Fruit fly (Drosophila melanogaster) whole organism, embryonic: ENCODE results near the gene CG5541.
A peak's percentile ranks its signal among the peaks of the same experiment; 100 is the strongest.

ENCODE experiments used
- Asciz ChIP-seq: fragments of 200-800 bp; sonication (Bioruptor generic); optimal IDR thresholded peaks from 2 replicates; lab custom pipeline; 2017; ENCODE audit warnings: missing biosample characterization, mild to moderate bottlenecking, missing genetic modification characterization, missing genetic modification reagents
- CG10267 ChIP-seq: fragments of 200-800 bp; sonication (Bioruptor generic); optimal IDR thresholded peaks from 2 replicates; lab custom pipeline; 2018; ENCODE audit warnings: missing biosample characterization, mild to moderate bottlenecking, missing genetic modification characterization, moderate library complexity
- CG10543 ChIP-seq: fragments of 200-800 bp; sonication (Bioruptor generic); optimal IDR thresholded peaks from 3 replicates; lab custom pipeline; 2017; ENCODE audit warnings: missing biosample characterization, mild to moderate bottlenecking, missing genetic modification characterization, moderate library complexity
- CG11504 ChIP-seq: fragments of 200-800 bp; sonication (Bioruptor generic); optimal IDR thresholded peaks from 3 replicates; lab custom pipeline; 2019; ENCODE audit warnings: missing biosample characterization, mild to moderate bottlenecking, missing genetic modification characterization, moderate library complexity
- CG12219 ChIP-seq: fragments of 200-800 bp; sonication (Bioruptor generic); optimal IDR thresholded peaks from 3 replicates; lab custom pipeline; 2018; ENCODE audit warnings: missing biosample characterization, mild to moderate bottlenecking, missing genetic modification characterization
- CG12391 ChIP-seq: fragments of 200-800 bp; sonication (Bioruptor generic); optimal IDR thresholded peaks from 3 replicates; lab custom pipeline; 2018; ENCODE audit warnings: missing biosample characterization, mild to moderate bottlenecking, missing genetic modification characterization, moderate library complexity
- CG12769 ChIP-seq: fragments of 200-800 bp; sonication (Bioruptor generic); optimal IDR thresholded peaks from 2 replicates; lab custom pipeline; 2019; ENCODE audit warnings: missing biosample characterization, mild to moderate bottlenecking, missing genetic modification characterization, moderate library complexity
- CG13775 ChIP-seq: fragments of 200-800 bp; sonication (Bioruptor generic); optimal IDR thresholded peaks from 3 replicates; lab custom pipeline; 2017; ENCODE audit warnings: missing biosample characterization, mild to moderate bottlenecking, missing genetic modification characterization
- CG13894 ChIP-seq: fragments of 200-800 bp; sonication (Bioruptor generic); optimal IDR thresholded peaks from 3 replicates; lab custom pipeline; 2018; ENCODE audit warnings: missing biosample characterization, mild to moderate bottlenecking, missing genetic modification characterization, moderate library complexity
- CG17361 ChIP-seq: fragments of 200-800 bp; sonication (Bioruptor generic); IDR thresholded peaks from 3 replicates; pipeline ENCODE4 v1.3.6; 2022; ENCODE audit warnings: missing biosample characterization, missing genetic modification characterization
- CG18599 ChIP-seq: fragments of 200-800 bp; sonication (Bioruptor generic); optimal IDR thresholded peaks from 3 replicates; lab custom pipeline; 2017; ENCODE audit warnings: missing biosample characterization, missing genetic modification characterization, mild to moderate bottlenecking, moderate library complexity, missing genetic modification reagents
- CG18619 ChIP-seq: fragments of 200-800 bp; sonication (Bioruptor generic); optimal IDR thresholded peaks from 3 replicates; lab custom pipeline; 2017; ENCODE audit warnings: missing biosample characterization, mild to moderate bottlenecking, missing genetic modification characterization
- CG2120 ChIP-seq: fragments of 200-800 bp; sonication (Bioruptor generic); optimal IDR thresholded peaks from 3 replicates; lab custom pipeline; 2016; ENCODE audit warnings: missing biosample characterization, missing genetic modification characterization
- CG2678 ChIP-seq: fragments of 200-800 bp; sonication (Bioruptor generic); optimal IDR thresholded peaks from 3 replicates; lab custom pipeline; 2019; ENCODE audit warnings: missing biosample characterization, mild to moderate bottlenecking, missing genetic modification characterization, moderate library complexity
- CG3407 ChIP-seq: fragments of 200-800 bp; sonication (Bioruptor generic); optimal IDR thresholded peaks from 2 replicates; lab custom pipeline; 2018; ENCODE audit warnings: missing biosample characterization, mild to moderate bottlenecking, missing genetic modification characterization
- CG34376 ChIP-seq: fragments of 200-800 bp; sonication (Bioruptor generic); optimal IDR thresholded peaks from 2 replicates; lab custom pipeline; 2018; ENCODE audit warnings: missing biosample characterization, mild to moderate bottlenecking, missing genetic modification characterization
- CG34422 ChIP-seq: fragments of 200-800 bp; sonication (Bioruptor generic); IDR thresholded peaks from 3 replicates; pipeline ENCODE4 v1.3.6; 2022; ENCODE audit warnings: missing biosample characterization, missing genetic modification characterization
- CG7372 ChIP-seq: fragments of 200-800 bp; sonication (Bioruptor generic); IDR thresholded peaks from 2 replicates; pipeline ENCODE4 v1.3.6; 2022; ENCODE audit warnings: missing biosample characterization, missing genetic modification characterization
- CG9437 ChIP-seq: fragments of 200-800 bp; sonication (Bioruptor generic); optimal IDR thresholded peaks from 2 replicates; lab custom pipeline; 2018; ENCODE audit warnings: missing biosample characterization, mild to moderate bottlenecking, missing genetic modification characterization
- CG9727 ChIP-seq: fragments of 200-800 bp; sonication (Bioruptor generic); optimal IDR thresholded peaks from 3 replicates; lab custom pipeline; 2017; ENCODE audit warnings: missing biosample characterization, mild to moderate bottlenecking, missing genetic modification characterization
- Deaf1 ChIP-seq: fragments of 200-800 bp; optimal IDR thresholded peaks from 3 replicates; lab custom pipeline; 2019; ENCODE audit warnings: missing biosample characterization, mild to moderate bottlenecking, missing genetic modification characterization, moderate library complexity
- Doc2 ChIP-seq: fragments of 200-800 bp; sonication (Bioruptor generic); IDR thresholded peaks from 2 replicates; pipeline ENCODE4 v1.3.6; 2022; ENCODE audit warnings: missing biosample characterization, missing genetic modification characterization
- E2f1 ChIP-seq: fragments of 200-800 bp; sonication (Bioruptor generic); IDR thresholded peaks from 2 replicates; pipeline ENCODE4 v1.3.6; 2022; ENCODE audit warnings: missing biosample characterization, missing genetic modification characterization
- Fer3 ChIP-seq: fragments of 200-800 bp; sonication (Bioruptor generic); optimal IDR thresholded peaks from 2 replicates; lab custom pipeline; 2018; ENCODE audit warnings: missing biosample characterization, mild to moderate bottlenecking, missing genetic modification characterization, moderate library complexity
- Hey ChIP-seq: fragments of 200-800 bp; sonication (Bioruptor generic); optimal IDR thresholded peaks from 3 replicates; lab custom pipeline; 2018; ENCODE audit warnings: missing biosample characterization, mild to moderate bottlenecking, missing genetic modification characterization
- Jarid2 ChIP-seq: fragments of 200-800 bp; sonication (Bioruptor generic); optimal IDR thresholded peaks from 3 replicates; lab custom pipeline; 2017; ENCODE audit warnings: mild to moderate bottlenecking, missing biosample characterization, missing genetic modification reagents, missing genetic modification characterization
- Meics ChIP-seq: fragments of 200-800 bp; sonication (Bioruptor generic); optimal IDR thresholded peaks from 2 replicates; lab custom pipeline; 2017; ENCODE audit warnings: missing biosample characterization, mild to moderate bottlenecking, missing genetic modification characterization
- Nf-YC ChIP-seq: fragments of 200-800 bp; optimal IDR thresholded peaks from 3 replicates; lab custom pipeline; 2019; ENCODE audit warnings: missing biosample characterization, mild to moderate bottlenecking, missing genetic modification characterization, moderate library complexity
- NfI ChIP-seq: fragments of 200-800 bp; sonication (Bioruptor generic); optimal IDR thresholded peaks from 3 replicates; lab custom pipeline; 2018; ENCODE audit warnings: missing biosample characterization, mild to moderate bottlenecking, missing genetic modification characterization, moderate library complexity
- Rfx ChIP-seq: fragments of 200-800 bp; sonication (Bioruptor generic); IDR thresholded peaks from 2 replicates; pipeline ENCODE4 v1.3.6; 2022; ENCODE audit warnings: missing biosample characterization, missing genetic modification characterization
- al ChIP-seq: fragments of 200-800 bp; sonication (Bioruptor generic); IDR thresholded peaks from 2 replicates; pipeline ENCODE4 v1.3.6; 2022; ENCODE audit warnings: missing biosample characterization, missing genetic modification characterization
- amos ChIP-seq: fragments of 200-800 bp; sonication (Bioruptor generic); IDR thresholded peaks from 2 replicates; pipeline ENCODE4 v1.3.6; 2022; ENCODE audit warnings: missing biosample characterization, missing genetic modification characterization; ENCODE audit not compliant: partially characterized antibody
- chinmo ChIP-seq: fragments of 200-800 bp; sonication (Bioruptor generic); IDR thresholded peaks from 4 replicates; pipeline ENCODE4 v1.3.6; 2022; ENCODE audit warnings: missing biosample characterization, missing genetic modification characterization; ENCODE audit not compliant: partially characterized antibody
- exex ChIP-seq: fragments of 200-800 bp; sonication (Bioruptor generic); optimal IDR thresholded peaks from 4 replicates; lab custom pipeline; 2018; ENCODE audit warnings: missing biosample characterization, mild to moderate bottlenecking, missing genetic modification characterization, moderate library complexity
- gem ChIP-seq: fragments of 200-800 bp; sonication (Bioruptor generic); optimal IDR thresholded peaks from 2 replicates; lab custom pipeline; 2019; ENCODE audit warnings: missing biosample characterization, mild to moderate bottlenecking, missing genetic modification characterization, moderate library complexity
- gfzf ChIP-seq: fragments of 200-800 bp; sonication (Bioruptor generic); optimal IDR thresholded peaks from 2 replicates; lab custom pipeline; 2016; ENCODE audit warnings: missing biosample characterization, mild to moderate bottlenecking, missing genetic modification characterization, moderate library complexity
- gro ChIP-seq: fragments of 200-800 bp; sonication (Bioruptor generic); optimal IDR thresholded peaks from 2 replicates; lab custom pipeline; 2016; ENCODE audit warnings: missing biosample characterization, missing genetic modification characterization
- knrl ChIP-seq: fragments of 200-800 bp; sonication (Bioruptor generic); IDR thresholded peaks from 3 replicates; pipeline ENCODE4 v1.3.6; 2022; ENCODE audit warnings: missing biosample characterization, missing genetic modification characterization; ENCODE audit not compliant: partially characterized antibody
- mirr ChIP-seq: fragments of 200-800 bp; sonication (Bioruptor generic); optimal IDR thresholded peaks from 3 replicates; lab custom pipeline; 2018; ENCODE audit warnings: missing biosample characterization, mild to moderate bottlenecking, missing genetic modification characterization
- nmo ChIP-seq: fragments of 200-800 bp; sonication (Bioruptor generic); optimal IDR thresholded peaks from 2 replicates; lab custom pipeline; 2018; ENCODE audit warnings: missing biosample characterization, mild to moderate bottlenecking, missing genetic modification characterization, moderate library complexity
- pho ChIP-seq: fragments of 200-800 bp; sonication (Bioruptor generic); optimal IDR thresholded peaks from 2 replicates; lab custom pipeline; 2016; ENCODE audit warnings: missing biosample characterization, missing genetic modification characterization
- phol ChIP-seq: fragments of 200-800 bp; sonication (Bioruptor generic); optimal IDR thresholded peaks from 3 replicates; lab custom pipeline; 2018; ENCODE audit warnings: missing biosample characterization, mild to moderate bottlenecking, missing genetic modification characterization, moderate library complexity
- rib ChIP-seq: fragments of 200-800 bp; sonication (Bioruptor generic); IDR thresholded peaks from 2 replicates; pipeline ENCODE4 v1.3.6; 2022; ENCODE audit warnings: missing biosample characterization, missing genetic modification characterization
- row ChIP-seq: fragments of 200-800 bp; sonication (Bioruptor generic); IDR thresholded peaks from 3 replicates; pipeline ENCODE4 v1.3.6; 2022; ENCODE audit warnings: missing biosample characterization, missing genetic modification characterization
- sens ChIP-seq: fragments of 200-800 bp; sonication (Bioruptor generic); peaks from one replicate; lab custom pipeline; 2016; ENCODE audit warnings: missing biosample characterization, missing genetic modification characterization
- slbo ChIP-seq: fragments of 200-800 bp; sonication (Bioruptor generic); IDR thresholded peaks from 2 replicates; pipeline ENCODE4 v1.3.6; 2022; ENCODE audit warnings: missing biosample characterization, missing genetic modification characterization
- slp2 ChIP-seq: fragments of 200-800 bp; sonication (Bioruptor generic); optimal IDR thresholded peaks from 2 replicates; lab custom pipeline; 2016; ENCODE audit warnings: missing biosample characterization, missing genetic modification characterization
- sug ChIP-seq: fragments of 200-800 bp; optimal IDR thresholded peaks from 2 replicates; lab custom pipeline; 2019; ENCODE audit warnings: missing biosample characterization, mild to moderate bottlenecking, missing genetic modification characterization, moderate library complexity
- wdn ChIP-seq: fragments of 200-800 bp; sonication (Bioruptor generic); IDR thresholded peaks from 2 replicates; pipeline ENCODE4 v1.3.6; 2022; ENCODE audit warnings: missing biosample characterization, missing genetic modification characterization

Gene CG5541

DNA sequence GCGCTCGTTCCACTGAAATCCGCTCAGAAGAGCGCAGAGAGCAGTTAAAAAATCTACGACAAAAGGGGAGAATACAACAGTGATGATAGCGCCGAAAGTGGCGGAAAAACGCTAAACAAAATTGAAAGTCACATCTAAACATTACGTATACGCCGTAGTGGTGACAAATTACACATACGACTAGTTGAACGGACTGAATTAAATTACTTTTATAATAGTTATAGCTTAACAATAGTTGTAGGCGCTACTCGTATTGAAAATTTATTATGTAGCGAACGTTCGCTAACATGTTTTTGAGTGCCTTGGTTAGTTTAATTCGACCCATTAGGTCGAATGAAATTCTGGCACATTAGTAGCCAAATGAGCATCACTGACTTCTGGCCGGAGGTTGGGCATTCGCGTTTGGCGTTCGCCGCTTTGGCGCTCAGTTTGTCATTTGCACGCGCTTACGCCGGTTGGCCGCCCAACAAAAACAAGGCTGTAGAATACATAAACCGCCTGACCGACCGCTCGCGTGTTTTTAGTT lies at the start of gene CG5541:
CG5541 (plus strand) TSS at position 424 of the 526 bp plus-strand sequence.
- TF ChIP-seq Hey (tag; lab: Kevin White, UChicago) = no peak
- TF ChIP-seq exex (tag; lab: Kevin White, UChicago) = peak; percentile 35
- TF ChIP-seq CG12219 (GFP tag; lab: Kevin White, UChicago) = peak; percentile 5
- TF ChIP-seq CG10267 (tag; lab: Kevin White, UChicago) = no peak
- peak; percentile 67 for TF ChIP-seq CG34376 (GFP tag; lab: Kevin White, UChicago)
- no peak for TF ChIP-seq Doc2 (GFP tag; lab: Robert Waterston, UW)
- no peak for TF ChIP-seq pho (GFP tag; lab: Kevin White, UChicago)
- peak; percentile 30 for TF ChIP-seq gro (GFP tag; lab: Kevin White, UChicago)
- TF ChIP-seq CG9727 (GFP tag; lab: Kevin White, UChicago) = peak; percentile 7
- no peak for TF ChIP-seq gfzf (GFP tag; lab: Kevin White, UChicago)
- peak; percentile 52; the same call in 1 of the 3 replicates for TF ChIP-seq CG34422 (GFP tag; lab: Robert Waterston, UW)
- TF ChIP-seq sens (GFP tag; lab: Kevin White, UChicago) = peak; percentile 81
- peak; percentile 42 for TF ChIP-seq Deaf1
- peak; percentile 35; the same call in 1 of the 2 replicates for TF ChIP-seq Rfx (GFP tag; lab: Robert Waterston, UW)
- peak; percentile 58 for TF ChIP-seq Jarid2 (GFP tag; lab: Kevin White, UChicago)
- TF ChIP-seq CG12769 = peak; percentile 1
- TF ChIP-seq NfI (GFP tag; lab: Kevin White, UChicago) = peak; percentile 17
- TF ChIP-seq CG12391 (tag; lab: Kevin White, UChicago) = peak; percentile 21
- TF ChIP-seq slbo (GFP tag; lab: Robert Waterston, UW) = 0 out of 2 replicates have a peak, but pooled peaks have one; percentile 4
- TF ChIP-seq CG18599 (GFP tag; lab: Kevin White, UChicago) = peak; percentile 40
- TF ChIP-seq amos (GFP tag; lab: Robert Waterston, UW) = peak; percentile 25; the same call in 1 of the 2 replicates
- TF ChIP-seq al (GFP tag; lab: Robert Waterston, UW) = 0 out of 2 replicates have a peak, but pooled peaks have one; percentile 17
- TF ChIP-seq phol (tag; lab: Kevin White, UChicago) = peak; percentile 6
- no peak for TF ChIP-seq chinmo (GFP tag; lab: Robert Waterston, UW)
- TF ChIP-seq CG2678 (tag; lab: Kevin White, UChicago) = peak; percentile 32
- peak; percentile 72 for TF ChIP-seq CG9437 (GFP tag; lab: Kevin White, UChicago)
- TF ChIP-seq Fer3 = peak; percentile 0
- TF ChIP-seq knrl (GFP tag; lab: Robert Waterston, UW) = no peak
- no peak for TF ChIP-seq rib
- peak; percentile 17 for TF ChIP-seq gem (tag; lab: Kevin White, UChicago)
- TF ChIP-seq CG10543 (GFP tag; lab: Kevin White, UChicago) = peak; percentile 82
- TF ChIP-seq CG2120 (GFP tag; lab: Kevin White, UChicago) = peak; percentile 45
- peak; percentile 47 for TF ChIP-seq Meics (GFP tag; lab: Kevin White, UChicago)
- TF ChIP-seq Asciz (GFP tag; lab: Kevin White, UChicago) = no peak
- peak; percentile 64 for TF ChIP-seq sug (tag; lab: Kevin White, UChicago)
- 0 out of 3 replicates have a peak, but pooled peaks have one; percentile 19 for TF ChIP-seq CG17361 (GFP tag; lab: Robert Waterston, UW)
- TF ChIP-seq Nf-YC = peak; percentile 44
- no peak for TF ChIP-seq CG3407 (GFP tag; lab: Kevin White, UChicago)
- peak; percentile 22 for TF ChIP-seq CG13775 (GFP tag; lab: Kevin White, UChicago)
- TF ChIP-seq wdn (GFP tag; lab: Robert Waterston, UW) = 0 out of 2 replicates have a peak, but pooled peaks have one; percentile 20
- TF ChIP-seq row (GFP tag; lab: Robert Waterston, UW) = peak; percentile 92
- TF ChIP-seq CG18619 = peak; percentile 25
- TF ChIP-seq CG13894 (tag; lab: Kevin White, UChicago) = peak; percentile 32
- peak; percentile 74 for TF ChIP-seq CG7372 (GFP tag; lab: Robert Waterston, UW)
- TF ChIP-seq E2f1 (GFP tag; lab: Robert Waterston, UW) = no peak
- TF ChIP-seq nmo (GFP tag; lab: Kevin White, UChicago) = peak; percentile 3
- TF ChIP-seq CG11504 (tag; lab: Kevin White, UChicago) = no peak
- TF ChIP-seq slp2 (GFP tag; lab: Kevin White, UChicago) = no peak
- peak; percentile 15 for TF ChIP-seq mirr (GFP tag; lab: Kevin White, UChicago)
